Fruit fly (Drosophila melanogaster) whole organism, embryonic: ENCODE data around the gene CG8944.

Experiments
- Bdp1 ChIP-seq: fragments of 200-800 bp; sonication (Bioruptor generic); optimal IDR thresholded peaks from 3 replicates; lab custom pipeline; 2016; ENCODE audit warnings: missing biosample characterization, missing genetic modification characterization
- Blimp-1 ChIP-seq: fragments of 200-800 bp; sonication (Bioruptor generic); optimal IDR thresholded peaks from 3 replicates; lab custom pipeline; 2018; ENCODE audit warnings: missing biosample characterization, missing genetic modification characterization, mild to moderate bottlenecking, moderate library complexity, missing genetic modification reagents
- CG10565 ChIP-seq: fragments of 200-800 bp; sonication (Bioruptor generic); optimal IDR thresholded peaks from 3 replicates; lab custom pipeline; 2016; ENCODE audit warnings: missing biosample characterization, mild to moderate bottlenecking, missing genetic modification characterization
- CG11723 ChIP-seq: fragments of 200-800 bp; sonication (Bioruptor generic); optimal IDR thresholded peaks from 2 replicates; lab custom pipeline; 2017; ENCODE audit warnings: missing biosample characterization, mild to moderate bottlenecking, missing genetic modification characterization
- CG13287 ChIP-seq: fragments of 200-800 bp; sonication (Bioruptor generic); IDR thresholded peaks from 2 replicates; pipeline ENCODE4 v1.3.6; 2022; ENCODE audit warnings: missing biosample characterization, missing genetic modification characterization; ENCODE audit not compliant: partially characterized antibody
- CG14710 ChIP-seq: fragments of 200-800 bp; sonication (Bioruptor generic); optimal IDR thresholded peaks from 3 replicates; lab custom pipeline; 2019; ENCODE audit warnings: missing biosample characterization, mild to moderate bottlenecking, missing genetic modification characterization, moderate library complexity
- CG15696 ChIP-seq: fragments of 200-800 bp; sonication (Bioruptor generic); optimal IDR thresholded peaks from 2 replicates; lab custom pipeline; 2019; ENCODE audit warnings: missing biosample characterization, mild to moderate bottlenecking, missing genetic modification characterization, moderate library complexity
- CG17186 ChIP-seq: fragments of 200-800 bp; sonication (Bioruptor generic); optimal IDR thresholded peaks from 3 replicates; lab custom pipeline; 2017; ENCODE audit warnings: missing biosample characterization, missing genetic modification reagents, missing genetic modification characterization
- CG1792 ChIP-seq: fragments of 200-800 bp; sonication (Bioruptor generic); optimal IDR thresholded peaks from 2 replicates; lab custom pipeline; 2016; ENCODE audit warnings: missing biosample characterization, missing genetic modification characterization
- CG18476 ChIP-seq: fragments of 200-800 bp; sonication (Bioruptor generic); optimal IDR thresholded peaks from 2 replicates; lab custom pipeline; 2016; ENCODE audit warnings: missing biosample characterization, mild to moderate bottlenecking, missing genetic modification characterization
- CG18599 ChIP-seq: fragments of 200-800 bp; sonication (Bioruptor generic); optimal IDR thresholded peaks from 3 replicates; lab custom pipeline; 2017; ENCODE audit warnings: missing biosample characterization, missing genetic modification characterization, mild to moderate bottlenecking, moderate library complexity, missing genetic modification reagents
- CG2199 ChIP-seq: fragments of 200-800 bp; sonication (Bioruptor generic); IDR thresholded peaks from 3 replicates; pipeline ENCODE4 v1.3.6; 2022; ENCODE audit warnings: missing biosample characterization, missing genetic modification characterization
- CG30020 ChIP-seq: fragments of 200-800 bp; optimal IDR thresholded peaks from 2 replicates; lab custom pipeline; 2019; ENCODE audit warnings: missing biosample characterization, mild to moderate bottlenecking, missing genetic modification characterization, moderate library complexity
- CG4360 ChIP-seq: fragments of 200-800 bp; sonication (Bioruptor generic); IDR thresholded peaks from 2 replicates; pipeline ENCODE4 v1.3.6; 2022; ENCODE audit warnings: missing biosample characterization, missing genetic modification characterization
- CG4820 ChIP-seq: fragments of 200-800 bp; sonication (Bioruptor generic); optimal IDR thresholded peaks from 3 replicates; lab custom pipeline; 2016; ENCODE audit warnings: missing biosample characterization, missing genetic modification characterization
- CG8478 ChIP-seq: fragments of >200 bp; optimal IDR thresholded peaks from 2 replicates; lab custom pipeline; 2018
- CG8944 ChIP-seq: fragments of 200-800 bp; sonication (Bioruptor generic); optimal IDR thresholded peaks from 3 replicates; lab custom pipeline; 2016; ENCODE audit warnings: missing biosample characterization, missing genetic modification characterization
- CG9215 ChIP-seq: fragments of 200-800 bp; sonication (Bioruptor generic); IDR thresholded peaks from 2 replicates; pipeline ENCODE4 v1.3.6; 2022; ENCODE audit warnings: missing biosample characterization, missing genetic modification characterization
- CG9817 ChIP-seq: fragments of 200-800 bp; sonication (Bioruptor generic); optimal IDR thresholded peaks from 2 replicates; lab custom pipeline; 2018; ENCODE audit warnings: missing biosample characterization, mild to moderate bottlenecking, missing genetic modification characterization, moderate library complexity
- CG9876 ChIP-seq: fragments of 200-800 bp; sonication (Bioruptor generic); optimal IDR thresholded peaks from 2 replicates; lab custom pipeline; 2016; ENCODE audit warnings: missing biosample characterization, missing genetic modification characterization
- Dek ChIP-seq: fragments of 200-800 bp; sonication (Bioruptor generic); optimal IDR thresholded peaks from 3 replicates; lab custom pipeline; 2019; ENCODE audit warnings: missing biosample characterization, mild to moderate bottlenecking, missing genetic modification characterization, moderate library complexity
- Dip3 ChIP-seq: fragments of 200-800 bp; sonication (Bioruptor generic); optimal IDR thresholded peaks from 3 replicates; lab custom pipeline; 2016; ENCODE audit warnings: missing biosample characterization, missing genetic modification characterization
- Doc3 ChIP-seq: fragments of 200-800 bp; sonication (Bioruptor generic); IDR thresholded peaks from 3 replicates; pipeline ENCODE4 v1.3.6; 2022; ENCODE audit warnings: missing biosample characterization, missing genetic modification characterization; ENCODE audit not compliant: partially characterized antibody
- Fer1 ChIP-seq: fragments of 200-800 bp; sonication (Bioruptor generic); optimal IDR thresholded peaks from 2 replicates; lab custom pipeline; 2017; ENCODE audit warnings: missing biosample characterization, mild to moderate bottlenecking, missing genetic modification characterization
- H15 ChIP-seq: fragments of 200-800 bp; sonication (Bioruptor generic); IDR thresholded peaks from 3 replicates; pipeline ENCODE4 v1.3.6; 2022; ENCODE audit warnings: missing biosample characterization, missing genetic modification characterization
- HLHmδ ChIP-seq: fragments of 200-800 bp; sonication (Bioruptor generic); optimal IDR thresholded peaks from 2 replicates; lab custom pipeline; 2018; ENCODE audit warnings: missing biosample characterization, mild to moderate bottlenecking, missing genetic modification characterization, moderate library complexity
- MBD-R2 ChIP-seq: fragments of 200-800 bp; sonication (Bioruptor generic); IDR thresholded peaks from 2 replicates; pipeline ENCODE4 v1.3.6; 2022; ENCODE audit warnings: missing biosample characterization, missing genetic modification characterization
- ab ChIP-seq: fragments of 200-800 bp; sonication (Bioruptor generic); optimal IDR thresholded peaks from 2 replicates; lab custom pipeline; 2016; ENCODE audit warnings: missing biosample characterization, missing genetic modification characterization
- ap ChIP-seq: fragments of 200-800 bp; sonication (Bioruptor generic); IDR thresholded peaks from 2 replicates; pipeline ENCODE4 v1.3.6; 2022; ENCODE audit warnings: missing biosample characterization, missing genetic modification characterization
- chn ChIP-seq: fragments of 200-800 bp; sonication (Bioruptor generic); optimal IDR thresholded peaks from 2 replicates; lab custom pipeline; 2016; ENCODE audit warnings: missing biosample characterization, missing genetic modification characterization
- dmrt11E ChIP-seq: fragments of 200-800 bp; sonication (Bioruptor generic); optimal IDR thresholded peaks from 3 replicates; lab custom pipeline; 2018; ENCODE audit warnings: missing biosample characterization, mild to moderate bottlenecking, missing genetic modification characterization, moderate library complexity
- dmrt99B ChIP-seq: fragments of 200-800 bp; sonication (Bioruptor generic); optimal IDR thresholded peaks from 2 replicates; lab custom pipeline; 2018; ENCODE audit warnings: missing biosample characterization, mild to moderate bottlenecking, missing genetic modification characterization, moderate library complexity
- dpn ChIP-seq, 2 experiments: fragments of 200-800 bp; sonication (Bioruptor generic); optimal IDR thresholded peaks; 3 replicates each; lab custom pipeline; 2016; ENCODE audit warnings: missing biosample characterization in 2 of 2, missing genetic modification characterization in 2 of 2
- ems ChIP-seq: fragments of 200-800 bp; sonication (Bioruptor generic); optimal IDR thresholded peaks from 3 replicates; lab custom pipeline; 2016; ENCODE audit warnings: missing biosample characterization, missing genetic modification characterization
- ewg ChIP-seq: fragments of 200-800 bp; sonication (Bioruptor generic); optimal IDR thresholded peaks from 3 replicates; lab custom pipeline; 2017; ENCODE audit warnings: mild to moderate bottlenecking, missing biosample characterization, missing genetic modification reagents, missing genetic modification characterization
- fd3F ChIP-seq: fragments of 200-800 bp; sonication (Bioruptor generic); optimal IDR thresholded peaks from 2 replicates; lab custom pipeline; 2018; ENCODE audit warnings: missing biosample characterization, mild to moderate bottlenecking, missing genetic modification characterization, moderate library complexity
- hb ChIP-seq: fragments of 200-800 bp; sonication (Bioruptor generic); IDR thresholded peaks from 3 replicates; pipeline ENCODE4 v1.3.6; 2022; ENCODE audit warnings: missing biosample characterization, missing genetic modification characterization; ENCODE audit not compliant: partially characterized antibody
- jigr1 ChIP-seq: fragments of 200-800 bp; sonication (Bioruptor generic); IDR thresholded peaks from 3 replicates; pipeline ENCODE4 v1.3.6; 2022; ENCODE audit warnings: missing biosample characterization, missing genetic modification characterization
- maf-S ChIP-seq: fragments of 200-800 bp; sonication (Bioruptor generic); optimal IDR thresholded peaks from 2 replicates; lab custom pipeline; 2016; ENCODE audit warnings: missing biosample characterization, missing genetic modification characterization
- prd ChIP-seq, 3 experiments: fragments of >200 bp in 2 of 3; fragments of 200-800 bp in 1 of 3; sonication (Bioruptor generic) in 1 of 3; optimal IDR thresholded peaks in 2 of 3; IDR thresholded peaks in 1 of 3; 2 replicates in 2 of 3; 3 replicates in 1 of 3; pipeline versions ENCODE4 v1.3.6 to Lab custom; 2017 to 2022; ENCODE audit warnings: missing biosample characterization in 1 of 3, missing genetic modification characterization in 1 of 3
- scrt ChIP-seq: fragments of 200-800 bp; sonication (Bioruptor generic); optimal IDR thresholded peaks from 2 replicates; lab custom pipeline; 2018; ENCODE audit warnings: missing biosample characterization, mild to moderate bottlenecking, missing genetic modification characterization, moderate library complexity
- sens ChIP-seq: fragments of 200-800 bp; sonication (Bioruptor generic); peaks from one replicate; lab custom pipeline; 2016; ENCODE audit warnings: missing biosample characterization, missing genetic modification characterization
- seq ChIP-seq: fragments of 200-800 bp; sonication (Bioruptor generic); IDR thresholded peaks from 2 replicates; pipeline ENCODE4 v1.3.6; 2022; ENCODE audit warnings: missing biosample characterization, missing genetic modification characterization
- sisA ChIP-seq: fragments of 200-800 bp; sonication (Bioruptor generic); IDR thresholded peaks from 2 replicates; pipeline ENCODE4 v1.3.6; 2022; ENCODE audit warnings: missing biosample characterization, missing genetic modification characterization
- sqz ChIP-seq: fragments of 200-800 bp; sonication (Bioruptor generic); optimal IDR thresholded peaks from 3 replicates; lab custom pipeline; 2018; ENCODE audit warnings: missing biosample characterization, mild to moderate bottlenecking, missing genetic modification characterization
- ssp ChIP-seq: fragments of 200-800 bp; sonication (Bioruptor generic); IDR thresholded peaks from 2 replicates; pipeline ENCODE4 v1.3.6; 2022; ENCODE audit warnings: missing biosample characterization, missing genetic modification characterization
- stc ChIP-seq: fragments of 200-800 bp; sonication (Bioruptor generic); IDR thresholded peaks from 2 replicates; pipeline ENCODE4 v1.3.6; 2022; ENCODE audit warnings: missing biosample characterization, missing genetic modification characterization
- tio ChIP-seq: fragments of 200-800 bp; sonication (Bioruptor generic); optimal IDR thresholded peaks from 2 replicates; lab custom pipeline; 2017; ENCODE audit warnings: missing biosample characterization, missing genetic modification characterization, inconsistent platforms
- ttk ChIP-seq: fragments of 200-800 bp; sonication (Bioruptor generic); IDR thresholded peaks from 2 replicates; pipeline ENCODE4 v2.1.2; 2022; ENCODE audit warnings: missing biosample characterization, missing genetic modification characterization

CG8944 gene

dm6 chrX:15697581-15698208 lies 48.3 kb downstream of the CG8944 start (continued):
- peak; percentile 68 to 91 for TF ChIP-seq dpn (GFP tag; optimal IDR thresholded peaks at IDR 0.05; lab: Kevin White, UChicago)
- peak; percentile 14 for TF ChIP-seq CG8944 (GFP tag; lab: Kevin White, UChicago)
- peak; percentile 92 for TF ChIP-seq ttk (GFP tag; lab: Robert Waterston, UW)
- TF ChIP-seq scrt (GFP tag; lab: Kevin White, UChicago): peak; percentile 91
- TF ChIP-seq fd3F (GFP tag; lab: Kevin White, UChicago): peak; percentile 86
- peak; percentile 93 for TF ChIP-seq CG9817 (tag; lab: Kevin White, UChicago)
- peak; percentile 76 for TF ChIP-seq CG18476 (GFP tag; lab: Kevin White, UChicago)
- TF ChIP-seq CG17186: peak; percentile 78
- peak; percentile 87 for TF ChIP-seq Blimp-1 (GFP tag; lab: Kevin White, UChicago)
- peak; percentile 24 for TF ChIP-seq ab (GFP tag; lab: Kevin White, UChicago)
- peak; percentile 94 for TF ChIP-seq stc (GFP tag; lab: Robert Waterston, UW)
- TF ChIP-seq Fer1: peak; percentile 96
- peak; percentile 88 for TF ChIP-seq CG14710 (tag; lab: Kevin White, UChicago)
- TF ChIP-seq chn (GFP tag; lab: Kevin White, UChicago): peak; percentile 87
- no peak for TF ChIP-seq maf-S (GFP tag; lab: Kevin White, UChicago)
- TF ChIP-seq ssp (GFP tag; lab: Robert Waterston, UW): peak; percentile 84
- TF ChIP-seq CG15696 (tag; lab: Kevin White, UChicago): peak; percentile 84
- TF ChIP-seq CG4360 (GFP tag; lab: Robert Waterston, UW): no peak; the same call in 1 of the 2 replicates
- no peak for TF ChIP-seq HLHmδ (GFP tag; lab: Kevin White, UChicago)
- TF ChIP-seq ems (GFP tag; lab: Kevin White, UChicago): peak; percentile 82
- peak; percentile 59 for TF ChIP-seq CG13287 (GFP tag; lab: Robert Waterston, UW)
- TF ChIP-seq prd (optimal IDR thresholded peaks at IDR 0.05; lab: Kevin White, UChicago): no peak
- TF ChIP-seq prd (GFP tag; IDR thresholded peaks at IDR 0.05; lab: Robert Waterston, UW): peak; percentile 97
- peak; percentile 25 for TF ChIP-seq CG1792 (GFP tag; lab: Kevin White, UChicago)
- TF ChIP-seq dmrt99B: peak; percentile 94
- peak; percentile 72 for TF ChIP-seq Dip3
- TF ChIP-seq CG8478 (lab: Kevin White, UChicago): no peak
- TF ChIP-seq Bdp1: peak; percentile 57
- peak; percentile 36 for TF ChIP-seq CG30020 (tag; lab: Kevin White, UChicago)
- TF ChIP-seq Doc3 (GFP tag; lab: Robert Waterston, UW): no peak
- peak; percentile 81 for TF ChIP-seq CG11723 (GFP tag; lab: Kevin White, UChicago)
- TF ChIP-seq seq (GFP tag; lab: Robert Waterston, UW): peak; percentile 88
- no peak for TF ChIP-seq CG9876 (GFP tag; lab: Kevin White, UChicago)
- no peak for TF ChIP-seq hb (GFP tag; lab: Robert Waterston, UW)
- TF ChIP-seq CG18599: peak; percentile 98
- peak; percentile 37 for TF ChIP-seq sqz (GFP tag; lab: Kevin White, UChicago)
- peak; percentile 87 for TF ChIP-seq MBD-R2
- TF ChIP-seq sisA: peak; percentile 95
- peak; percentile 83 for TF ChIP-seq sens
- TF ChIP-seq CG2199 (GFP tag; lab: Robert Waterston, UW): peak; percentile 65; the same call in 2 of the 3 replicates
- peak; percentile 89 for TF ChIP-seq CG9215 (GFP tag; lab: Robert Waterston, UW)
- peak; percentile 93 for TF ChIP-seq ap
- TF ChIP-seq Dek (tag; lab: Kevin White, UChicago): peak; percentile 93
- TF ChIP-seq CG10565 (GFP tag; lab: Kevin White, UChicago): peak; percentile 43
- TF ChIP-seq jigr1 (GFP tag; lab: Robert Waterston, UW): peak; percentile 75; the same call in 2 of the 3 replicates
- TF ChIP-seq H15 (GFP tag; lab: Robert Waterston, UW): peak; percentile 94
- peak; percentile 89 for TF ChIP-seq CG4820 (GFP tag; lab: Kevin White, UChicago)
- TF ChIP-seq ewg (GFP tag; lab: Kevin White, UChicago): peak; percentile 80
- TF ChIP-seq dmrt11E (tag; lab: Kevin White, UChicago): peak; percentile 74
- TF ChIP-seq tio (GFP tag; lab: Kevin White, UChicago): peak; percentile 76
